Worm (Caenorhabditis elegans) whole organism, dauer: ENCODE measurements around the gene F42A8.1.

Experiments used
- unc-62 ChIP-seq: sonication (generic microtip); optimal IDR thresholded peaks from 2 replicates; lab custom pipeline; 2017; ENCODE audit warnings: missing biosample characterization, missing genetic modification reagents, missing genetic modification characterization

F42A8.1 gene

DNA sequence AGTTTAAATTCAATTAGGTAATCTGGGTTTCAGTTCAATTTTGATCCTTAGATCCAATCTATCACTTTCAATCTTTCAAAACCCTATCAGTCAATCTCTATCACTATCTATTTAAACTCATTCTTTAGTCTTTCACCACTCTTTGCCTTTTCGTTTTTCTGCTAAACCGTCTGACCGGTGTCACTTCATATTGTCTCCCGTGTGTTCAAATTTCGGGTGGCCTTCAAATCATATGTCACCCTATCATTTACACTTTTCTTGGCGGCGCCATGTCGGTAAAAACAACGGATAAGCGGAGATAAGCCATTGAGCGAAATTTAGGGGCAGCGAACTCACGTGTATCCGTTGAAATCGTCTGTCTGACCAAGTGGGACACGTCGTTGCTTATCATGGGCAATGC lies 2.4 kb downstream of the F42A8.1 start:
- no peak for TF ChIP-seq unc-62

ce11 chrII:9338859-9339258 lies 7.5 kb downstream of the F42A8.1 start, which contains the start of gene ttll-12:
TSS of gene ttll-12 (plus strand) at chrII:9338997.
- TF ChIP-seq unc-62 = no peak

ce11 chrII:9336651-9337050 lies 9.7 kb downstream of the F42A8.1 start:
- TF ChIP-seq unc-62 = no peak

ce11 chrII:9333714-9334113 lies 12.7 kb downstream of the F42A8.1 start, which contains the start of gene scp-1:
TSS of gene scp-1 (plus strand) at chrII:9334014.
- no peak for TF ChIP-seq unc-62

ce11 chrII:9333034-9333433 lies 13.4 kb downstream of the F42A8.1 start:
- TF ChIP-seq unc-62 = no peak

DNA sequence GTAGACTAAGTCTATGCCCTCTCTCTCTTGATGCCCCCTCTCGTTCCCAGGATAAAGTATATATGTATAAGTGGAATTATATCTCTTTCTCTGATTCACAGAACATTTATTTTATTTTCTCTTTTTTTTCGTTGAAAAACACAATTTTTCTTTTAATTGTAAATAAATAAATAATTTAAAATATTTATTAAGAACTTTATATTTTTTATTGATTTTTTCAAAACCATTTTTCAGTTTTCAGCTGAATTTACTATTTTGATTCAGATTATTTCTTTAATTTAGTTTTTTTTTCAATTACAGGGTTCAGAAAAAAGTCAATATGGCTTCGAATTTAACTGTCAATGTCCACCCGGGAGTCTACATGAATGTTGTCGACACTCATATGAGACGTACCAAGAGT lies 15.0 kb downstream of the F42A8.1 start, which contains the start of gene eif-3.F:
TSS of gene eif-3.F (plus strand) at position 301 of the 400 bp plus-strand sequence.
- no peak for TF ChIP-seq unc-62

DNA sequence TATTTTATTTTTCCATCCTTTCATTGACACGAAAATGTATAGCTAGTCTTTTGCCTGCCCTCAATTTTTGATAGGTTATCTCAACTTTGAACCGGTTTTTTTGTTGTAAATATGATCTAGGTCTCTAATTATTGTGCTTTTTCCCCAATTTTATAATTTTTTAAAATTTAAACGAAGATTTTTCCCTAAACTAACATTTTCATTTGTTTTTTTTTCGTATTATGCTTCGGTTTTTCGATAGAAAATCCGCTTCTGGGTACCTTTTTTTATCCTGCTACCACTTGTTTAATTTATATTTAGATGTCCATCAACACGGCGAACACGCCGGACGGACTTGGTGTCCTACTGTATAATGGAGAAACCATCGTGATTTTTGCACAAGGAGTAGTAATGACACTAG lies 16.9 kb downstream of the F42A8.1 start, which contains the start of gene wbp-2:
TSS of gene wbp-2 (plus strand) at position 301 of the 400 bp plus-strand sequence.
- no peak for TF ChIP-seq unc-62

DNA sequence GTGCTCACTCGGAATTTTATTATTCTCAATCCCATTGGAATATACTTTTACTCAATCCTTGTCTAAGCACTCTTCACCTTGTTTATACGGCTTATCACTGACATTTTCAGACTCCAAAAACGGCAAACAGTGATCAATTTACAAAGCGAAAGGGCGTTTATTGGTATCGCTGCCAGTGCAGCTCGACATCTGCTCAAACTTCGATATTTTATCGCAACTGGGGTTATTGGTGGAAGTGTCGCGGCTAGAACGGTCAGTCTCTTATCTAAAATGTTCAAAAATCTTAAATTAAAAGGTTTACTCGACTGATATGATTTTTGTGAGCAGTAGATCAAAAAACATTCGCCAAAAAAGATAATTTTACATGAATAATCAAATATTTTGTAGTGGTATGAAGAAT lies 20.8 kb downstream of the F42A8.1 start:
- TF ChIP-seq unc-62 = no peak

ce11 chrII:9324824-9325351 lies 21.5 kb downstream of the F42A8.1 start, which contains the start of gene eat-3:
TSS of gene eat-3 (plus strand) at chrII:9324874.
- no peak for TF ChIP-seq unc-62

- no peak for TF ChIP-seq unc-62
These were observed 22.7 kb downstream of the F42A8.1 start, which contains the start of gene egli-1 for ce11 chrII:9323660-9324059. TSS of gene egli-1 (plus strand) at chrII:9323960.

ce11 chrII:9322870-9323349 lies 23.5 kb downstream of the F42A8.1 start, which contains the start of gene rab-39:
TSS of gene rab-39 (minus strand) at chrII:9322920.
- no peak for TF ChIP-seq unc-62

ce11 chrII:9319058-9319915 lies 27.1 kb downstream of the F42A8.1 start, which contains the start of the genes csa-1 and wdfy-2:
TSS of gene csa-1 (minus strand) at chrII:9319726.
TSS of gene wdfy-2 (plus strand) at chrII:9319865.
- TF ChIP-seq unc-62 = no peak

ce11 chrII:9316801-9317200 lies 29.6 kb downstream of the F42A8.1 start:
- no peak for TF ChIP-seq unc-62

DNA sequence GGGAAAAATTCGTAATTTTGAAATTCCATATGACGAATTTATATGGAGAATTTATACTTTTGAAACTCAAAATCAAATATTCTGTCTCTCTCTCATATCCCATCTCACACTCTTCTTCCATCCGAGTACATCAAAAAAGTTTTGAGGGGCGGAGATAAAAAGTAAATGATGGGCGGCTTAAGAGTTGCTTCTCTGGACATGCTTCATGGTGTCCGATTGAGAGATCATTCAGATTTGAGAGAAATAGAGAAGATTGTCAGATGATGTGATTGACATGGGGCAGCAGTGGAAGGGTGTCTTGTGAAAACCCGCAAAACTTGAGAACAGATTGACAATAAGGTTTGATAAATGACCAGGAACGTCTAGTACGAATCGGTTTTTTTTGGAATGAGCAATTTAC lies 30.7 kb downstream of the F42A8.1 start:
- TF ChIP-seq unc-62 = no peak

- no peak for TF ChIP-seq unc-62
These were observed 31.7 kb downstream of the F42A8.1 start for ce11 chrII:9314733-9315132.

DNA sequence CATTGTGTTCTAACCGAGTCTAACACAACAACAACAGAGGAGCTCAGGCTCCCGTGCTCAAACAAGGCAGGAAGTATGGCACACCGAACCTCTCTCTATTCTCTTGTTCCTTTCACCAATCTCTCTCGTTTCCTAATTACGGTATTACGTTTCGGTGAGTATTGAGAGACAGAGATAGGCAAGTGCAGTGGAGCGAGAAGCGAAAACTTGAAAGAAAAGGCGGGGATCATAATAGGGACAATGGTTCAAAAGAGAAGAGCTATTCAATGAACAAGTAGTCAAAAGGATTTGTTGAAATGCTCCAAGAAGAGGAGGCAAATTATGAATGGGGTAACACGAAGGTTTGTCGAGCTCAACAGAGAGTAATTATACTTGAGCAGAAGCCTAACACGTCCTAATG lies 33.1 kb downstream of the F42A8.1 start:
- no peak for TF ChIP-seq unc-62

DNA sequence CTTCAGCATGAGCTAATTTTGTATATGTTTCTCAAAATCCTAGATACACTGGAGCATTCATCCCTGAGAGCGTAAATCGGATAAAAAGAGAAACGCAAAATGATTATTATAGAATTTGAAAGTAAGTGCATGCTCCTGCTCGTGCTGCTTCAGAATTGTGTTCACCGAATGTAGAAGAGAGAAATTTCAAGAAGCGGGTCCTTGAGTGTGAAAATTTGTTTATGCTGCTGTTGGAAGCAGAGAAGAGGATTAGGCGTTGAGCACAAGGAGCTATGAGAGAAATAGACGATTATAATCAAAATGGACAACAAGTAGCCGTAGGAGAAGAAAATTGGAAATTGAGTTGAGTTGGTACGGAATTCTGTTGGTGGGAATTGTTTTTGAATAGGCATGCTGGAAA lies 34.7 kb downstream of the F42A8.1 start:
- no peak for TF ChIP-seq unc-62
